Worm (Caenorhabditis elegans) whole organism, L4 larva: ENCODE measurements around the gene F21A3.11.

ENCODE experiments used
- D1046.2 ChIP-seq: fragments of 200-800 bp; sonication (Bioruptor generic); IDR thresholded peaks from 2 replicates; pipeline ENCODE4 v1.3.6; 2022; ENCODE audit warnings: missing genetic modification characterization, missing compliant biosample characterization
- F49E8.2 ChIP-seq: sonication (generic microtip); optimal IDR thresholded peaks from 2 replicates; lab custom pipeline; 2016; ENCODE audit warnings: missing compliant biosample characterization, mild to moderate bottlenecking, missing genetic modification characterization, borderline replicate concordance
- R02D3.7 ChIP-seq: fragments of 150-350 bp; sonication (generic microtip); optimal IDR thresholded peaks from 3 replicates; lab custom pipeline; 2014; ENCODE audit warnings: missing biosample characterization, missing genetic modification characterization
- Y5F2A.4 ChIP-seq: fragments of 200-800 bp; sonication (Bioruptor generic); optimal IDR thresholded peaks from 2 replicates; lab custom pipeline; 2018; ENCODE audit warnings: mild to moderate bottlenecking, missing genetic modification characterization, missing compliant biosample characterization
- Y75B8A.6 ChIP-seq: fragments of 200-800 bp; sonication (Bioruptor generic); IDR thresholded peaks from 2 replicates; pipeline ENCODE4 v1.3.6; 2022; ENCODE audit warnings: missing genetic modification reagents, missing genetic modification characterization, missing compliant biosample characterization
- aly-2 ChIP-seq: sonication (generic microtip); optimal IDR thresholded peaks from 2 replicates; lab custom pipeline; 2018; ENCODE audit warnings: missing biosample characterization, missing genetic modification characterization
- arid-1 ChIP-seq: fragments of 200-800 bp; sonication (Bioruptor generic); conservative IDR thresholded peaks from 2 replicates; pipeline ENCODE4 v1.3.6; 2022; ENCODE audit warnings: missing genetic modification reagents, missing genetic modification characterization, missing compliant biosample characterization
- ceh-20 ChIP-seq: fragments of 200-800 bp; sonication (Bioruptor generic); IDR thresholded peaks from 2 replicates; pipeline ENCODE4 v1.3.6; 2022; ENCODE audit warnings: missing genetic modification reagents, missing genetic modification characterization, missing compliant biosample characterization
- ceh-32 ChIP-seq: sonication (generic microtip); optimal IDR thresholded peaks from 2 replicates; lab custom pipeline; 2016; ENCODE audit warnings: mild to moderate bottlenecking, missing genetic modification characterization, missing compliant biosample characterization; ENCODE audit not compliant: poor library complexity
- ceh-44 ChIP-seq: fragments of 200-800 bp; sonication (Bioruptor generic); IDR thresholded peaks from 2 replicates; pipeline ENCODE4 v1.3.6; 2022; ENCODE audit warnings: missing genetic modification reagents, missing genetic modification characterization, missing compliant biosample characterization
- ceh-62 ChIP-seq: sonication (generic microtip); optimal IDR thresholded peaks from 2 replicates; lab custom pipeline; 2017; ENCODE audit warnings: missing biosample characterization, missing genetic modification characterization
- cey-2 ChIP-seq: sonication (generic microtip); optimal IDR thresholded peaks from 3 replicates; lab custom pipeline; 2017; ENCODE audit warnings: missing genetic modification characterization, mild to moderate bottlenecking, missing compliant biosample characterization, antibody characterized with exemption, borderline replicate concordance; ENCODE audit not compliant: insufficient read depth
- ctbp-1 ChIP-seq: fragments of 200-800 bp; sonication (Bioruptor generic); IDR thresholded peaks from 2 replicates; pipeline ENCODE4 v1.3.6; 2022; ENCODE audit warnings: missing genetic modification reagents, missing genetic modification characterization, missing compliant biosample characterization
- daf-12 ChIP-seq: fragments of 150-350 bp; optimal IDR thresholded peaks from 2 replicates; lab custom pipeline; 2014; ENCODE audit warnings: missing biosample characterization, missing genetic modification reagents, missing genetic modification characterization
- daf-16 ChIP-seq, 3 experiments: sonication (generic microtip); optimal IDR thresholded peaks; 2 replicates each; lab custom pipeline; 2016 to 2017; ENCODE audit warnings: missing genetic modification characterization in 3 of 3, missing genetic modification reagents in 3 of 3, mild to moderate bottlenecking in 2 of 3, missing compliant biosample characterization in 2 of 3, missing biosample characterization in 1 of 3, moderate library complexity in 1 of 3
- dmd-8 ChIP-seq: fragments of 200-800 bp; sonication (Bioruptor generic); IDR thresholded peaks from 2 replicates; pipeline ENCODE4 v1.3.6; 2022; ENCODE audit warnings: missing genetic modification characterization, missing compliant biosample characterization
- dpl-1 ChIP-seq: fragments of 150-350 bp; optimal IDR thresholded peaks from 2 replicates; lab custom pipeline; 2014; ENCODE audit warnings: missing biosample characterization, missing genetic modification reagents, missing genetic modification characterization
- dve-1 ChIP-seq: sonication (generic microtip); optimal IDR thresholded peaks from 2 replicates; lab custom pipeline; 2017; ENCODE audit warnings: antibody characterized with exemption, mild to moderate bottlenecking, missing genetic modification characterization, missing compliant biosample characterization; ENCODE audit not compliant: insufficient read depth
- egl-43 ChIP-seq: fragments of 200-800 bp; sonication (Bioruptor generic); IDR thresholded peaks from 2 replicates; pipeline ENCODE4 v1.3.6; 2022; ENCODE audit warnings: missing genetic modification reagents, missing genetic modification characterization, missing compliant biosample characterization
- fkh-10 ChIP-seq: fragments of 150-350 bp; optimal IDR thresholded peaks from 2 replicates; lab custom pipeline; 2014; ENCODE audit warnings: missing biosample characterization, missing genetic modification reagents, missing genetic modification characterization
- fos-1 ChIP-seq: fragments of 150-350 bp; optimal IDR thresholded peaks from 2 replicates; lab custom pipeline; 2014; ENCODE audit warnings: missing biosample characterization, missing genetic modification characterization
- gei-8 ChIP-seq: fragments of 200-800 bp; sonication (Bioruptor generic); optimal IDR thresholded peaks from 2 replicates; lab custom pipeline; 2018; ENCODE audit warnings: mild to moderate bottlenecking, missing genetic modification characterization, missing compliant biosample characterization
- hif-1 ChIP-seq, 2 experiments: sonication (generic microtip); optimal IDR thresholded peaks; 2 replicates each; lab custom pipeline; 2016 to 2017; ENCODE audit warnings: missing compliant biosample characterization in 2 of 2, missing genetic modification characterization in 2 of 2, missing genetic modification reagents in 2 of 2, missing genotype in 2 of 2, mild to moderate bottlenecking in 1 of 2
- hlh-30 ChIP-seq: sonication (generic microtip); optimal IDR thresholded peaks from 2 replicates; lab custom pipeline; 2017; ENCODE audit warnings: antibody characterized with exemption, mild to moderate bottlenecking, missing genetic modification characterization, missing compliant biosample characterization; ENCODE audit not compliant: insufficient read depth
- jun-1 ChIP-seq: fragments of 150-350 bp; optimal IDR thresholded peaks from 2 replicates; lab custom pipeline; 2014; ENCODE audit warnings: missing biosample characterization, missing genetic modification reagents, missing genetic modification characterization
- lin-1 ChIP-seq: fragments of 200-800 bp; sonication (Bioruptor generic); IDR thresholded peaks from 2 replicates; pipeline ENCODE4 v1.3.6; 2022; ENCODE audit warnings: missing genetic modification reagents, missing genetic modification characterization, missing compliant biosample characterization
- lin-38 ChIP-seq: fragments of 200-800 bp; sonication (Bioruptor generic); IDR thresholded peaks from 2 replicates; pipeline ENCODE4 v1.3.6; 2022; ENCODE audit warnings: missing genetic modification reagents, missing genetic modification characterization, missing compliant biosample characterization
- lin-39 ChIP-seq: fragments of 150-350 bp; optimal IDR thresholded peaks from 2 replicates; lab custom pipeline; 2014; ENCODE audit warnings: missing biosample characterization, missing genetic modification reagents, missing genetic modification characterization
- lir-3 ChIP-seq: sonication (generic microtip); optimal IDR thresholded peaks from 2 replicates; lab custom pipeline; 2016; ENCODE audit warnings: mild to moderate bottlenecking, missing genetic modification characterization, missing compliant biosample characterization
- lsy-2 ChIP-seq, 2 experiments: fragments of 150-350 bp in 1 of 2; sonication (generic microtip) in 1 of 2; optimal IDR thresholded peaks; 2 replicates each; lab custom pipeline; 2014 to 2017; ENCODE audit warnings: missing biosample characterization in 2 of 2, missing genetic modification characterization in 2 of 2
- madf-5 ChIP-seq, 2 experiments: fragments of 200-800 bp; sonication (Bioruptor generic); IDR thresholded peaks; 2 replicates each; pipeline ENCODE4 v1.3.6; 2022; ENCODE audit warnings: missing compliant biosample characterization in 2 of 2, missing genetic modification characterization in 2 of 2
- mep-1 ChIP-seq: fragments of 150-350 bp; sonication (generic microtip); optimal IDR thresholded peaks from 3 replicates; lab custom pipeline; 2014; ENCODE audit warnings: missing biosample characterization, missing genetic modification characterization
- mes-2 ChIP-seq: sonication (generic microtip); optimal IDR thresholded peaks from 2 replicates; lab custom pipeline; 2016; ENCODE audit warnings: missing genotype, mild to moderate bottlenecking, missing genetic modification characterization, missing compliant biosample characterization; ENCODE audit not compliant: poor library complexity, severe bottlenecking
- nhr-10 ChIP-seq: fragments of 150-350 bp; optimal IDR thresholded peaks from 2 replicates; lab custom pipeline; 2014; ENCODE audit warnings: missing biosample characterization, missing genetic modification characterization
- nhr-102 ChIP-seq: sonication (generic microtip); optimal IDR thresholded peaks from 2 replicates; lab custom pipeline; 2016; ENCODE audit warnings: mild to moderate bottlenecking, missing genetic modification characterization, moderate library complexity, missing compliant biosample characterization
- nhr-111 ChIP-seq: fragments of 200-800 bp; sonication (Bioruptor generic); optimal IDR thresholded peaks from 2 replicates; lab custom pipeline; 2018; ENCODE audit warnings: mild to moderate bottlenecking, missing genetic modification characterization, missing compliant biosample characterization
- nhr-48 ChIP-seq: sonication (generic microtip); optimal IDR thresholded peaks from 2 replicates; lab custom pipeline; 2016; ENCODE audit warnings: mild to moderate bottlenecking, missing genetic modification characterization, missing compliant biosample characterization
- nhr-76 ChIP-seq: fragments of 150-350 bp; optimal IDR thresholded peaks from 2 replicates; lab custom pipeline; 2014; ENCODE audit warnings: missing biosample characterization, missing genetic modification characterization
- nhr-77 ChIP-seq: fragments of 150-350 bp; optimal IDR thresholded peaks from 2 replicates; lab custom pipeline; 2014; ENCODE audit warnings: missing biosample characterization, missing genetic modification characterization
- php-3 ChIP-seq: fragments of 200-800 bp; sonication (Bioruptor generic); IDR thresholded peaks from 2 replicates; pipeline ENCODE4 v1.3.6; 2022; ENCODE audit warnings: missing genetic modification reagents, missing genetic modification characterization, missing compliant biosample characterization
- pqm-1 ChIP-seq: sonication (generic microtip); optimal IDR thresholded peaks from 2 replicates; lab custom pipeline; 2017; ENCODE audit warnings: missing biosample characterization, missing genetic modification characterization
- saeg-2 ChIP-seq: fragments of 200-800 bp; sonication (Bioruptor generic); IDR thresholded peaks from 2 replicates; pipeline ENCODE4 v1.3.6; 2022; ENCODE audit warnings: missing genetic modification reagents, missing genetic modification characterization, missing compliant biosample characterization
- sdz-12 ChIP-seq: fragments of 200-800 bp; sonication (Bioruptor generic); optimal IDR thresholded peaks from 2 replicates; lab custom pipeline; 2018; ENCODE audit warnings: mild to moderate bottlenecking, missing genetic modification characterization, missing compliant biosample characterization
- spr-3 ChIP-seq: fragments of 200-800 bp; sonication (Bioruptor generic); optimal IDR thresholded peaks from 2 replicates; lab custom pipeline; 2018; ENCODE audit warnings: mild to moderate bottlenecking, missing genetic modification characterization, missing compliant biosample characterization
- tag-97 ChIP-seq: fragments of 200-800 bp; sonication (Bioruptor generic); IDR thresholded peaks from 2 replicates; pipeline ENCODE4 v1.3.6; 2022; ENCODE audit warnings: missing genetic modification characterization, missing compliant biosample characterization
- unc-130 ChIP-seq: sonication (generic microtip); optimal IDR thresholded peaks from 2 replicates; lab custom pipeline; 2016; ENCODE audit warnings: missing genetic modification reagents, missing genetic modification characterization, missing compliant biosample characterization
- vab-7 ChIP-seq: fragments of 200-800 bp; sonication (Bioruptor generic); IDR thresholded peaks from 2 replicates; pipeline ENCODE4 v1.3.6; 2022; ENCODE audit warnings: missing genetic modification reagents, missing genetic modification characterization, missing compliant biosample characterization
- zfp-2 ChIP-seq: sonication (generic microtip); optimal IDR thresholded peaks from 2 replicates; lab custom pipeline; 2016; ENCODE audit warnings: mild to moderate bottlenecking, missing genetic modification characterization, missing compliant biosample characterization
- zfp-3 ChIP-seq: fragments of 200-800 bp; sonication (Bioruptor generic); conservative IDR thresholded peaks from 2 replicates; pipeline ENCODE4 v1.3.6; 2022; ENCODE audit warnings: missing genetic modification reagents, missing genetic modification characterization, missing compliant biosample characterization

The F21A3.11 gene

ce11 chrV:15511613-15512216 lies 21.3 kb downstream of the F21A3.11 start, which contains the start of gene rpl-38 (continued):
- TF ChIP-seq mes-2 (tag; lab: Kevin White, UChicago) (peak; percentile 94), ceh-32 (tag; lab: Kevin White, UChicago) (no peak), arid-1 (peak; percentile 70; the same call in 1 of the 2 replicates), hif-1 (tag; optimal IDR thresholded peaks at IDR 0.05; lab: Kevin White, UChicago) (peak in 1 of 2 experiments; percentile 62), gei-8 (GFP tag; lab: Kevin White, UChicago) (no peak), saeg-2 (GFP tag; lab: Robert Waterston, UW) (no peak), nhr-76 (tag; lab: Kevin White, UChicago) (no peak), dmd-8 (GFP tag; lab: Robert Waterston, UW) (no peak), pqm-1 (no peak), ceh-62 (tag; lab: Kevin White, UChicago) (no peak), mep-1 (tag; lab: Kevin White, UChicago) (peak; percentile 83), lin-39 (no peak), lin-38 (peak; percentile 78), nhr-10 (tag; lab: Kevin White, UChicago) (no peak), Y75B8A.6 (GFP tag; lab: Robert Waterston, UW) (no peak), daf-16 (GFP tag; optimal IDR thresholded peaks at IDR 0.05; lab: Kevin White, UChicago) (peak in 1 of 2 experiments; percentile 42), daf-16 (tag; optimal IDR thresholded peaks at IDR 0.05; lab: Kevin White, UChicago) (peak; percentile 47), ctbp-1 (peak; percentile 44; the same call in 1 of the 2 replicates), ceh-20 (GFP tag; lab: Robert Waterston, UW) (0 out of 2 replicates have a peak, but pooled peaks have one; percentile 40), hlh-30 (tag; lab: Kevin White, UChicago) (peak; percentile 76), F49E8.2 (tag; lab: Kevin White, UChicago) (peak; percentile 60), sdz-12 (GFP tag; lab: Kevin White, UChicago) (no peak), dve-1 (tag; lab: Kevin White, UChicago) (peak; percentile 70), nhr-102 (tag; lab: Kevin White, UChicago) (peak; percentile 64), daf-12 (tag; lab: Kevin White, UChicago) (no peak), fkh-10 (peak; percentile 29), D1046.2 (GFP tag; lab: Robert Waterston, UW) (peak; percentile 100), spr-3 (GFP tag; lab: Kevin White, UChicago) (no peak), nhr-111 (GFP tag; lab: Kevin White, UChicago) (no peak), madf-5 (GFP tag; IDR thresholded peaks at IDR 0.05; lab: Robert Waterston, UW) (no peak), jun-1 (no peak), zfp-2 (tag; lab: Kevin White, UChicago) (no peak), lir-3 (tag; lab: Kevin White, UChicago) (no peak), dpl-1 (GFP tag; lab: Kevin White, UChicago) (peak; percentile 80), zfp-3 (GFP tag; lab: Robert Waterston, UW) (no peak), egl-43 (no peak), lin-1 (no peak), tag-97 (no peak), Y5F2A.4 (no peak), fos-1 (tag; lab: Kevin White, UChicago) (no peak), ceh-44 (GFP tag; lab: Robert Waterston, UW) (peak; percentile 35; the same call in 1 of the 2 replicates), php-3 (0 out of 2 replicates have a peak, but pooled peaks have one; percentile 26), aly-2 (no peak), nhr-48 (tag; lab: Kevin White, UChicago) (peak; percentile 39), vab-7 (GFP tag; lab: Robert Waterston, UW) (peak; percentile 38; the same call in 1 of the 2 replicates), R02D3.7 (tag; lab: Kevin White, UChicago) (no peak), unc-130 (GFP tag; lab: Kevin White, UChicago) (peak; percentile 7), nhr-77 (tag; lab: Kevin White, UChicago) (peak; percentile 83), lsy-2 (tag; optimal IDR thresholded peaks at IDR 0.05; lab: Kevin White, UChicago) (peak; percentile 95 to 99), cey-2 (tag; lab: Kevin White, UChicago) (no peak)
